Worm (Caenorhabditis elegans) whole organism, midembryonic: Measurements from ENCODE around the gene tric-1B.1.

Source experiments
- flt-1 ChIP-seq: fragments of 200-800 bp; sonication (Bioruptor generic); IDR thresholded peaks from 2 replicates; pipeline ENCODE4 v1.3.6; 2022; ENCODE audit warnings: missing genetic modification characterization, missing compliant biosample characterization
- klf-2 ChIP-seq: fragments of 200-800 bp; sonication (Bioruptor generic); conservative IDR thresholded peaks from 2 replicates; pipeline ENCODE4 v1.3.6; 2022; ENCODE audit warnings: missing genetic modification reagents, missing genetic modification characterization, missing compliant biosample characterization
- ref-1 ChIP-seq: fragments of 200-800 bp; sonication (Bioruptor generic); conservative IDR thresholded peaks from 2 replicates; pipeline ENCODE4 v1.3.6; 2022; ENCODE audit warnings: missing genetic modification reagents, missing genetic modification characterization, missing compliant biosample characterization
- ztf-23 ChIP-seq: fragments of 200-800 bp; sonication (Bioruptor generic); IDR thresholded peaks from 2 replicates; pipeline ENCODE4 v1.3.6; 2022; ENCODE audit warnings: missing genetic modification reagents, missing genetic modification characterization, missing compliant biosample characterization
- ztf-29 ChIP-seq: fragments of 200-800 bp; sonication (Bioruptor generic); IDR thresholded peaks from 2 replicates; pipeline ENCODE4 v1.3.6; 2022; ENCODE audit warnings: missing genetic modification reagents, missing genetic modification characterization, missing compliant biosample characterization

ce11 chrII:12309614-12310013 is 43.6 kb upstream of the tric-1B.1 start, which contains the start of gene C50E10.2:
- TF ChIP-seq flt-1 (GFP tag; lab: Robert Waterston, UW) (no peak), klf-2 (GFP tag; lab: Robert Waterston, UW) (no peak), ztf-23 (no peak), ref-1 (no peak), ztf-29 (GFP tag; lab: Robert Waterston, UW) (no peak)
